Worm (Caenorhabditis elegans) whole organism, L1 larva: ENCODE results near the gene B0334.13.

ENCODE experiments used
- C04F5.9 ChIP-seq: sonication (generic microtip); optimal IDR thresholded peaks from 2 replicates; lab custom pipeline; 2016; ENCODE audit warnings: missing genetic modification characterization, missing compliant biosample characterization
- C16A3.4 ChIP-seq: fragments of 150-350 bp; optimal IDR thresholded peaks from 2 replicates; lab custom pipeline; 2014; ENCODE audit warnings: missing biosample characterization, missing genetic modification characterization
- C34B4.2 ChIP-seq: sonication (generic microtip); optimal IDR thresholded peaks from 2 replicates; lab custom pipeline; 2017; ENCODE audit warnings: mild to moderate bottlenecking, missing genetic modification characterization, missing compliant biosample characterization
- alr-1 ChIP-seq: fragments of 200-800 bp; sonication (Bioruptor generic); optimal IDR thresholded peaks from 2 replicates; lab custom pipeline; 2018; ENCODE audit warnings: borderline replicate concordance, mild to moderate bottlenecking, missing genetic modification characterization, missing compliant biosample characterization
- blmp-1 ChIP-seq: fragments of 150-350 bp; optimal IDR thresholded peaks from 2 replicates; lab custom pipeline; 2014; ENCODE audit warnings: missing biosample characterization, missing genetic modification characterization
- ceh-63 ChIP-seq: fragments of 200-800 bp; sonication (Bioruptor generic); optimal IDR thresholded peaks from 2 replicates; lab custom pipeline; 2018; ENCODE audit warnings: mild to moderate bottlenecking, missing genetic modification characterization, missing compliant biosample characterization
- ceh-82 ChIP-seq, 3 experiments: fragments of 150-350 bp in 1 of 3; sonication (generic microtip) in 2 of 3; optimal IDR thresholded peaks; 2 replicates each; lab custom pipeline; 2014 to 2017; ENCODE audit warnings: missing biosample characterization in 3 of 3, missing genetic modification characterization in 3 of 3
- ces-1 ChIP-seq: fragments of 150-350 bp; optimal IDR thresholded peaks from 2 replicates; lab custom pipeline; 2014; ENCODE audit warnings: missing biosample characterization, missing genetic modification reagents, missing genetic modification characterization
- dpl-1 ChIP-seq, 3 experiments: fragments of 150-350 bp in 2 of 3; sonication (generic microtip) in 1 of 3; optimal IDR thresholded peaks; 2 replicates each; lab custom pipeline; 2014 to 2017; ENCODE audit warnings: missing biosample characterization in 3 of 3, missing genetic modification characterization in 3 of 3, missing genetic modification reagents in 3 of 3
- dsc-1 ChIP-seq: sonication (generic microtip); optimal IDR thresholded peaks from 2 replicates; lab custom pipeline; 2016; ENCODE audit warnings: mild to moderate bottlenecking, missing genetic modification characterization, missing compliant biosample characterization
- efl-1 ChIP-seq, 4 experiments: fragments of 150-350 bp; optimal IDR thresholded peaks in 3 of 4; peaks in 1 of 4; 1 replicate in 1 of 4; 2 replicates in 3 of 4; lab custom pipeline; 2014; ENCODE audit warnings: missing biosample characterization in 2 of 4, missing genetic modification characterization in 2 of 4, missing genetic modification reagents in 2 of 4
- egl-27 ChIP-seq, 2 experiments: fragments of 150-350 bp in 1 of 2; sonication (generic microtip); optimal IDR thresholded peaks; 3 replicates each; lab custom pipeline; 2017 to 2018; ENCODE audit warnings: missing biosample characterization in 2 of 2, missing genetic modification characterization in 2 of 2, missing genetic modification reagents in 2 of 2
- ets-5 ChIP-seq: fragments of 200-800 bp; sonication (Bioruptor generic); IDR thresholded peaks from 2 replicates; pipeline ENCODE4 v1.3.6; 2022; ENCODE audit warnings: missing genetic modification characterization, missing compliant biosample characterization
- fkh-8 ChIP-seq: sonication (generic microtip); optimal IDR thresholded peaks from 2 replicates; lab custom pipeline; 2016; ENCODE audit warnings: mild to moderate bottlenecking, missing genetic modification characterization, missing compliant biosample characterization
- grh-1 ChIP-seq: fragments of 200-800 bp; sonication (Bioruptor generic); IDR thresholded peaks from 2 replicates; pipeline ENCODE4 v1.3.6; 2022; ENCODE audit warnings: missing genetic modification reagents, missing genetic modification characterization, missing compliant biosample characterization
- hlh-17 ChIP-seq: fragments of 200-800 bp; sonication (Bioruptor generic); optimal IDR thresholded peaks from 2 replicates; lab custom pipeline; 2018; ENCODE audit warnings: missing genetic modification characterization, mild to moderate bottlenecking, missing compliant biosample characterization, moderate library complexity, borderline replicate concordance
- lin-14 ChIP-seq: fragments of 200-800 bp; sonication (Bioruptor generic); optimal IDR thresholded peaks from 2 replicates; lab custom pipeline; 2018; ENCODE audit warnings: mild to moderate bottlenecking, missing genetic modification characterization, moderate library complexity, missing compliant biosample characterization
- lin-15B ChIP-seq: fragments of 150-350 bp; sonication (generic microtip); optimal IDR thresholded peaks from 3 replicates; lab custom pipeline; 2014; ENCODE audit warnings: missing biosample characterization, missing genetic modification characterization
- lin-35 ChIP-seq, 2 experiments: fragments of 150-350 bp; optimal IDR thresholded peaks; 2 replicates each; lab custom pipeline; 2014; ENCODE audit warnings: missing biosample characterization in 2 of 2, missing genetic modification characterization in 2 of 2, missing genetic modification reagents in 2 of 2
- lin-39 ChIP-seq: fragments of 150-350 bp; optimal IDR thresholded peaks from 2 replicates; lab custom pipeline; 2014; ENCODE audit warnings: missing biosample characterization, missing genetic modification reagents, missing genetic modification characterization
- lsy-2 ChIP-seq, 2 experiments: fragments of 150-350 bp; optimal IDR thresholded peaks; 2 replicates each; lab custom pipeline; 2014; ENCODE audit warnings: missing biosample characterization in 2 of 2, missing genetic modification characterization in 2 of 2
- mdl-1 ChIP-seq, 2 experiments: fragments of 150-350 bp; optimal IDR thresholded peaks; 2 replicates each; lab custom pipeline; 2014 to 2017; ENCODE audit warnings: missing biosample characterization in 2 of 2, missing genetic modification characterization in 2 of 2, inconsistent platforms in 1 of 2
- nhr-20 ChIP-seq: sonication (generic microtip); optimal IDR thresholded peaks from 2 replicates; lab custom pipeline; 2016; ENCODE audit warnings: mild to moderate bottlenecking, missing genetic modification characterization, missing compliant biosample characterization
- nhr-28 ChIP-seq: fragments of 150-350 bp; optimal IDR thresholded peaks from 2 replicates; lab custom pipeline; 2014; ENCODE audit warnings: missing biosample characterization, missing genetic modification characterization
- nhr-71 ChIP-seq: sonication (generic microtip); optimal IDR thresholded peaks from 2 replicates; lab custom pipeline; 2016; ENCODE audit warnings: mild to moderate bottlenecking, missing genetic modification characterization, moderate library complexity, missing compliant biosample characterization
- nhr-76 ChIP-seq: sonication (generic microtip); optimal IDR thresholded peaks from 2 replicates; lab custom pipeline; 2017; ENCODE audit warnings: missing biosample characterization, missing genetic modification characterization
- nhr-77 ChIP-seq: fragments of 150-350 bp; optimal IDR thresholded peaks from 2 replicates; lab custom pipeline; 2014; ENCODE audit warnings: missing biosample characterization, missing genetic modification characterization
- nhr-84 ChIP-seq: sonication (generic microtip); optimal IDR thresholded peaks from 2 replicates; lab custom pipeline; 2017; ENCODE audit warnings: missing biosample characterization, missing genetic modification characterization
- nhr-85 ChIP-seq: sonication (generic microtip); peaks from one replicate; lab custom pipeline; 2016; ENCODE audit warnings: missing genetic modification characterization, inconsistent platforms, missing compliant biosample characterization
- nhr-90 ChIP-seq: sonication (generic microtip); optimal IDR thresholded peaks from 2 replicates; lab custom pipeline; 2016; ENCODE audit warnings: mild to moderate bottlenecking, missing genetic modification characterization, missing compliant biosample characterization; ENCODE audit not compliant: poor library complexity
- pag-3 ChIP-seq: sonication (generic microtip); optimal IDR thresholded peaks from 2 replicates; lab custom pipeline; 2017; ENCODE audit warnings: missing genetic modification characterization, mild to moderate bottlenecking, missing compliant biosample characterization, antibody characterized with exemption, borderline replicate concordance; ENCODE audit not compliant: insufficient read depth
- pqm-1 ChIP-seq: sonication (generic microtip); optimal IDR thresholded peaks from 3 replicates; lab custom pipeline; 2017; ENCODE audit warnings: missing biosample characterization, missing genetic modification characterization
- rnt-1 ChIP-seq: sonication (generic microtip); optimal IDR thresholded peaks from 2 replicates; lab custom pipeline; 2016; ENCODE audit warnings: mild to moderate bottlenecking, missing genetic modification characterization, moderate library complexity, missing compliant biosample characterization
- skn-1 ChIP-seq: fragments of 150-350 bp; optimal IDR thresholded peaks from 2 replicates; lab custom pipeline; 2014; ENCODE audit warnings: missing biosample characterization, missing genetic modification characterization
- snpc-4 ChIP-seq: fragments of 150-350 bp; optimal IDR thresholded peaks from 2 replicates; lab custom pipeline; 2014; ENCODE audit warnings: missing biosample characterization, missing genetic modification characterization
- snu-23 ChIP-seq: sonication (generic microtip); optimal IDR thresholded peaks from 2 replicates; lab custom pipeline; 2016; ENCODE audit warnings: missing genetic modification characterization, missing compliant biosample characterization
- sox-4 ChIP-seq: sonication (generic microtip); optimal IDR thresholded peaks from 2 replicates; lab custom pipeline; 2016; ENCODE audit warnings: missing genetic modification characterization, missing compliant biosample characterization
- swsn-7 ChIP-seq: sonication (generic microtip); optimal IDR thresholded peaks from 2 replicates; lab custom pipeline; 2016; ENCODE audit warnings: missing genetic modification characterization, missing compliant biosample characterization
- unc-130 ChIP-seq: fragments of 150-350 bp; optimal IDR thresholded peaks from 2 replicates; lab custom pipeline; 2017; ENCODE audit warnings: missing biosample characterization, missing genetic modification characterization, inconsistent platforms
- unc-62 ChIP-seq: fragments of 150-350 bp; optimal IDR thresholded peaks from 2 replicates; lab custom pipeline; 2014; ENCODE audit warnings: missing biosample characterization, missing genetic modification reagents, missing genetic modification characterization
- vab-15 ChIP-seq: sonication (generic microtip); optimal IDR thresholded peaks from 2 replicates; lab custom pipeline; 2017; ENCODE audit warnings: missing genotype, mild to moderate bottlenecking, missing genetic modification characterization, missing compliant biosample characterization
- xbp-1 ChIP-seq: sonication (generic microtip); optimal IDR thresholded peaks from 2 replicates; lab custom pipeline; 2016; ENCODE audit warnings: missing genetic modification characterization, missing compliant biosample characterization
- ztf-11 ChIP-seq, 2 experiments: sonication (generic microtip); optimal IDR thresholded peaks; 2 replicates each; lab custom pipeline; 2016 to 2017; ENCODE audit warnings: missing genetic modification characterization in 2 of 2, missing biosample characterization in 1 of 2, missing compliant biosample characterization in 1 of 2
- ztf-4 ChIP-seq: fragments of 150-350 bp; optimal IDR thresholded peaks from 2 replicates; lab custom pipeline; 2014; ENCODE audit warnings: missing biosample characterization, missing genetic modification characterization

Gene B0334.13

ce11 chrII:11487999-11488398 is at the start of gene B0334.13:
TSS of gene B0334.13 (plus strand) at chrII:11488299.
- TF ChIP-seq nhr-20 (tag; lab: Kevin White, UChicago) (no peak), unc-130 (tag; lab: Kevin White, UChicago) (no peak), blmp-1 (tag; lab: Kevin White, UChicago) (no peak), nhr-28 (tag; lab: Kevin White, UChicago) (no peak), dpl-1 (GFP tag; optimal IDR thresholded peaks at IDR 0.05; lab: Kevin White, UChicago) (no peak), lin-35 (GFP tag; optimal IDR thresholded peaks at IDR 0.05; lab: Kevin White, UChicago) (no peak), lsy-2 (tag; optimal IDR thresholded peaks at IDR 0.05; lab: Kevin White, UChicago) (no peak), alr-1 (no peak), nhr-77 (tag; lab: Kevin White, UChicago) (no peak), ceh-82 (tag; optimal IDR thresholded peaks at IDR 0.05; lab: Kevin White, UChicago) (no peak), nhr-84 (tag; lab: Kevin White, UChicago) (no peak), mdl-1 (tag; optimal IDR thresholded peaks at IDR 0.05; lab: Kevin White, UChicago) (no peak), pag-3 (tag; lab: Kevin White, UChicago) (no peak), ztf-4 (tag; lab: Kevin White, UChicago) (no peak), pqm-1 (tag; lab: Kevin White, UChicago) (no peak)

- peak in 1 of 2 experiments; percentile 12 for TF ChIP-seq lin-35 (GFP tag; optimal IDR thresholded peaks at IDR 0.05; lab: Kevin White, UChicago)
- TF ChIP-seq ces-1 (GFP tag; lab: Kevin White, UChicago): no peak
- TF ChIP-seq egl-27 (tag; optimal IDR thresholded peaks at IDR 0.05; lab: Kevin White, UChicago): no peak
- TF ChIP-seq ceh-63 (GFP tag; lab: Kevin White, UChicago): no peak
- no peak for TF ChIP-seq lin-39 (tag; lab: Kevin White, UChicago)
- TF ChIP-seq dpl-1 (GFP tag; optimal IDR thresholded peaks at IDR 0.05; lab: Kevin White, UChicago): no peak
Observed at ce11 chrII:11438417-11438816, 49.7 kb upstream of the B0334.13 start, which contains the start of gene vha-6. TSS of gene vha-6 (minus strand) at chrII:11438452.

ce11 chrII:11440265-11440664 is 47.8 kb upstream of the B0334.13 start, which contains the start of gene VW02B12L.2:
TSS of gene VW02B12L.2 (minus strand) at chrII:11440329.
- TF ChIP-seq ztf-11 (tag; optimal IDR thresholded peaks at IDR 0.05; lab: Kevin White, UChicago) (no peak), nhr-76 (tag; lab: Kevin White, UChicago) (no peak), mdl-1 (tag; optimal IDR thresholded peaks at IDR 0.05; lab: Kevin White, UChicago) (no peak), pqm-1 (tag; lab: Kevin White, UChicago) (no peak), lsy-2 (tag; optimal IDR thresholded peaks at IDR 0.05; lab: Kevin White, UChicago) (peak; percentile 53 to 85), dsc-1 (tag; lab: Kevin White, UChicago) (peak; percentile 18), lin-14 (peak; percentile 61), C34B4.2 (tag; lab: Kevin White, UChicago) (no peak), snpc-4 (peak; percentile 7), nhr-20 (tag; lab: Kevin White, UChicago) (peak; percentile 52), skn-1 (tag; lab: Kevin White, UChicago) (peak; percentile 58), nhr-71 (peak; percentile 59), efl-1 (optimal IDR thresholded peaks at IDR 0.05; lab: Kevin White, UChicago) (peak; percentile 43 to 91), efl-1 (GFP tag; optimal IDR thresholded peaks at IDR 0.05 in 1 of 2; lab: Kevin White, UChicago) (peak; percentile 90 to 99), ets-5 (GFP tag; lab: Robert Waterston, UW) (no peak), sox-4 (no peak), lin-15B (tag; lab: Kevin White, UChicago) (peak; percentile 45), hlh-17 (GFP tag; lab: Kevin White, UChicago) (no peak), vab-15 (tag; lab: Kevin White, UChicago) (peak; percentile 74), C16A3.4 (tag; lab: Kevin White, UChicago) (peak; percentile 54), swsn-7 (peak; percentile 28), rnt-1 (tag; lab: Kevin White, UChicago) (peak; percentile 38), fkh-8 (tag; lab: Kevin White, UChicago) (peak; percentile 4), dpl-1 (GFP tag; optimal IDR thresholded peaks at IDR 0.05; lab: Kevin White, UChicago) (peak; percentile 80 to 90 (median 89)), grh-1 (GFP tag; lab: Robert Waterston, UW) (no peak), nhr-77 (tag; lab: Kevin White, UChicago) (peak; percentile 23), blmp-1 (tag; lab: Kevin White, UChicago) (peak; percentile 71), unc-62 (GFP tag; lab: Kevin White, UChicago) (no peak), lin-39 (tag; lab: Kevin White, UChicago) (peak; percentile 10), xbp-1 (tag; lab: Kevin White, UChicago) (peak; percentile 25), lin-35 (GFP tag; optimal IDR thresholded peaks at IDR 0.05; lab: Kevin White, UChicago) (peak; percentile 89 to 96), nhr-90 (peak; percentile 34), ceh-82 (tag; optimal IDR thresholded peaks at IDR 0.05; lab: Kevin White, UChicago) (peak in 2 of 3 experiments; percentile 4 to 48), C04F5.9 (tag; lab: Kevin White, UChicago) (no peak), snu-23 (peak; percentile 57), nhr-85 (no peak)
